Worm (Caenorhabditis elegans) whole organism, late embryonic: ENCODE data around the gene sos-1.

Experiments used
- K02D7.2 ChIP-seq: sonication (generic microtip); optimal IDR thresholded peaks from 2 replicates; lab custom pipeline; 2017; ENCODE audit warnings: mild to moderate bottlenecking, missing genetic modification characterization, missing compliant biosample characterization
- ceh-18 ChIP-seq: sonication (generic microtip); optimal IDR thresholded peaks from 2 replicates; lab custom pipeline; 2016; ENCODE audit warnings: missing genetic modification characterization, missing compliant biosample characterization
- ceh-2 ChIP-seq: sonication (generic microtip); optimal IDR thresholded peaks from 2 replicates; lab custom pipeline; 2016; ENCODE audit warnings: missing genotype, missing genetic modification characterization, missing compliant biosample characterization
- dve-1 ChIP-seq: sonication (generic microtip); optimal IDR thresholded peaks from 2 replicates; lab custom pipeline; 2017; ENCODE audit warnings: antibody characterized with exemption, mild to moderate bottlenecking, missing genetic modification characterization, missing compliant biosample characterization
- gmeb-2 ChIP-seq: sonication (generic microtip); optimal IDR thresholded peaks from 2 replicates; lab custom pipeline; 2016; ENCODE audit warnings: missing genetic modification characterization, inconsistent platforms, missing compliant biosample characterization
- hlh-30 ChIP-seq: sonication (generic microtip); optimal IDR thresholded peaks from 2 replicates; lab custom pipeline; 2017; ENCODE audit warnings: antibody characterized with exemption, missing genetic modification characterization, missing compliant biosample characterization; ENCODE audit not compliant: insufficient read depth
- lin-11 ChIP-seq: fragments of 200-800 bp; sonication (Bioruptor generic); optimal IDR thresholded peaks from 2 replicates; lab custom pipeline; 2018; ENCODE audit warnings: mild to moderate bottlenecking, missing genetic modification characterization, missing compliant biosample characterization
- rnt-1 ChIP-seq: sonication (generic microtip); optimal IDR thresholded peaks from 2 replicates; lab custom pipeline; 2016; ENCODE audit warnings: missing genetic modification characterization, missing compliant biosample characterization
- tbx-7 ChIP-seq: sonication (generic microtip); optimal IDR thresholded peaks from 2 replicates; lab custom pipeline; 2016; ENCODE audit warnings: missing genotype, missing genetic modification characterization, missing compliant biosample characterization
- unc-42 ChIP-seq: sonication (generic microtip); optimal IDR thresholded peaks from 2 replicates; lab custom pipeline; 2016; ENCODE audit warnings: missing genotype, missing genetic modification characterization, missing compliant biosample characterization

DNA sequence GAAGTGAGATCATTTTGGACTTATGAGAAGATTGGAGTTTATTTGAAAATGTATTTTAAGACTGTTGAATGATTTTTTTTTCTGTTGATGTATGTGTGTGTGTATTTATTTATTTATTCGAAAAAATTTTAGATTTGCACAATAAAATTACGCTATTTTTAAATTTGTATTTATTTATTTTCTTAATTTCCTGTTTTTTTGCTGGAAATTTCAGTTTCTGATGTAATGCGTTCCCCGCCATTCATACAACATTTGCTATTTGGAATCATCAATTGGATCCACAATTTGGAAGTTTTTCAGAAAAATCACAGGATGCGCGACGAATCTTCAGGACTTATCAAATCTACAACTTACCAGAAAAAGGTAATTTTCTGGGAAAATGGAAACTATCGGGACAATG is 35.9 kb upstream of the sos-1 start, which contains the start of gene Y61A9LA.1:
- TF ChIP-seq tbx-7 (tag; lab: Kevin White, UChicago) (no peak), gmeb-2 (no peak), ceh-2 (tag; lab: Kevin White, UChicago) (no peak), rnt-1 (tag; lab: Kevin White, UChicago) (no peak), dve-1 (no peak), hlh-30 (tag; lab: Kevin White, UChicago) (no peak), ceh-18 (no peak), K02D7.2 (no peak), unc-42 (tag; lab: Kevin White, UChicago) (no peak), lin-11 (no peak)
